Worm (Caenorhabditis elegans) whole organism, L2 larva: Measurements from ENCODE around the gene inx-5.
"Not testable (repeated sequence)": the region's sequence is repeated elsewhere in the genome, so short reads cannot be mapped to it uniquely, and the experiment has no call there.

Experiments used
- C34F6.9 ChIP-seq: fragments of 150-350 bp; optimal IDR thresholded peaks from 2 replicates; lab custom pipeline; 2014; ENCODE audit warnings: missing biosample characterization, missing genetic modification characterization
- R02D3.7 ChIP-seq: fragments of 150-350 bp; optimal IDR thresholded peaks from 2 replicates; lab custom pipeline; 2014; ENCODE audit warnings: missing biosample characterization, missing genetic modification characterization
- Y55F3AM.14 ChIP-seq: fragments of 200-800 bp; sonication (Bioruptor generic); optimal IDR thresholded peaks from 2 replicates; lab custom pipeline; 2018; ENCODE audit warnings: mild to moderate bottlenecking, missing genetic modification characterization, missing compliant biosample characterization
- ZK546.5 ChIP-seq: sonication (generic microtip); optimal IDR thresholded peaks from 2 replicates; lab custom pipeline; 2017; ENCODE audit warnings: missing biosample characterization, missing genetic modification characterization
- alr-1 ChIP-seq: fragments of 150-350 bp; optimal IDR thresholded peaks from 2 replicates; lab custom pipeline; 2014; ENCODE audit warnings: missing biosample characterization, missing genetic modification characterization
- aly-2 ChIP-seq: fragments of 150-350 bp; optimal IDR thresholded peaks from 2 replicates; lab custom pipeline; 2014; ENCODE audit warnings: missing biosample characterization, missing genetic modification characterization
- ama-1 ChIP-seq: fragments of 150-350 bp; optimal IDR thresholded peaks from 2 replicates; lab custom pipeline; 2018; ENCODE audit warnings: inconsistent platforms
- ceh-16 ChIP-seq: fragments of 150-350 bp; optimal IDR thresholded peaks from 2 replicates; lab custom pipeline; 2014; ENCODE audit warnings: missing biosample characterization, missing genetic modification characterization
- ceh-82 ChIP-seq: fragments of 150-350 bp; optimal IDR thresholded peaks from 2 replicates; lab custom pipeline; 2014; ENCODE audit warnings: missing biosample characterization, missing genetic modification characterization
- crh-2 ChIP-seq: sonication (generic microtip); optimal IDR thresholded peaks from 2 replicates; lab custom pipeline; 2017; ENCODE audit warnings: missing biosample characterization, missing genetic modification characterization
- dmd-4 ChIP-seq: sonication (generic microtip); optimal IDR thresholded peaks from 2 replicates; lab custom pipeline; 2017; ENCODE audit warnings: missing biosample characterization, missing genetic modification characterization
- egl-27 ChIP-seq: sonication (generic microtip); optimal IDR thresholded peaks from 3 replicates; lab custom pipeline; 2017; ENCODE audit warnings: missing biosample characterization, missing genetic modification reagents, missing genetic modification characterization
- elt-1 ChIP-seq: fragments of 150-350 bp; optimal IDR thresholded peaks from 2 replicates; lab custom pipeline; 2014; ENCODE audit warnings: missing biosample characterization, missing genetic modification characterization
- elt-3 ChIP-seq: sonication (generic microtip); optimal IDR thresholded peaks from 2 replicates; lab custom pipeline; 2017; ENCODE audit warnings: missing biosample characterization, missing genetic modification characterization
- fos-1 ChIP-seq: fragments of 150-350 bp; optimal IDR thresholded peaks from 2 replicates; lab custom pipeline; 2014; ENCODE audit warnings: missing biosample characterization, missing genetic modification characterization
- gmeb-1 ChIP-seq: fragments of 150-350 bp; optimal IDR thresholded peaks from 2 replicates; lab custom pipeline; 2014; ENCODE audit warnings: missing biosample characterization, missing genetic modification characterization
- lin-11 ChIP-seq: fragments of 150-350 bp; sonication (generic microtip); optimal IDR thresholded peaks from 2 replicates; lab custom pipeline; 2014; ENCODE audit warnings: missing biosample characterization, missing genetic modification characterization, inconsistent platforms, mixed read lengths
- lin-39 ChIP-seq: fragments of 150-350 bp; optimal IDR thresholded peaks from 2 replicates; lab custom pipeline; 2014; ENCODE audit warnings: missing biosample characterization, missing genetic modification reagents, missing genetic modification characterization
- lsy-2 ChIP-seq, 2 experiments: fragments of 150-350 bp in 1 of 2; sonication (generic microtip) in 1 of 2; optimal IDR thresholded peaks; 2 replicates each; lab custom pipeline; 2014 to 2017; ENCODE audit warnings: missing biosample characterization in 2 of 2, missing genetic modification characterization in 2 of 2
- nhr-10 ChIP-seq: sonication (generic microtip); optimal IDR thresholded peaks from 2 replicates; lab custom pipeline; 2017; ENCODE audit warnings: missing biosample characterization, missing genetic modification characterization
- nhr-129 ChIP-seq: fragments of 150-350 bp; optimal IDR thresholded peaks from 2 replicates; lab custom pipeline; 2014; ENCODE audit warnings: missing biosample characterization, missing genetic modification characterization
- nhr-21 ChIP-seq: fragments of 150-350 bp; optimal IDR thresholded peaks from 2 replicates; lab custom pipeline; 2014; ENCODE audit warnings: missing biosample characterization, missing genetic modification characterization
- nhr-23 ChIP-seq: fragments of 150-350 bp; optimal IDR thresholded peaks from 2 replicates; lab custom pipeline; 2014; ENCODE audit warnings: missing biosample characterization, missing genetic modification reagents, missing genetic modification characterization
- nhr-237 ChIP-seq: fragments of 150-350 bp; optimal IDR thresholded peaks from 2 replicates; lab custom pipeline; 2014; ENCODE audit warnings: missing biosample characterization, missing genetic modification characterization
- nhr-25 ChIP-seq: fragments of 150-350 bp; sonication (generic microtip); optimal IDR thresholded peaks from 3 replicates; lab custom pipeline; 2014; ENCODE audit warnings: missing biosample characterization, missing genetic modification characterization
- nhr-6 ChIP-seq: fragments of 150-350 bp; optimal IDR thresholded peaks from 2 replicates; lab custom pipeline; 2014; ENCODE audit warnings: missing biosample characterization, missing genetic modification characterization
- nhr-77 ChIP-seq: fragments of 150-350 bp; optimal IDR thresholded peaks from 2 replicates; lab custom pipeline; 2014; ENCODE audit warnings: missing biosample characterization, missing genetic modification characterization
- sem-4 ChIP-seq: fragments of 150-350 bp; optimal IDR thresholded peaks from 2 replicates; lab custom pipeline; 2014; ENCODE audit warnings: missing biosample characterization, missing genetic modification reagents, missing genetic modification characterization
- snpc-4 ChIP-seq: fragments of 150-350 bp; optimal IDR thresholded peaks from 2 replicates; lab custom pipeline; 2014; ENCODE audit warnings: missing biosample characterization, missing genetic modification characterization
- unc-39 ChIP-seq: fragments of 150-350 bp; optimal IDR thresholded peaks from 2 replicates; lab custom pipeline; 2014; ENCODE audit warnings: missing biosample characterization, missing genetic modification characterization
- unc-55 ChIP-seq: fragments of 150-350 bp; sonication (generic microtip); optimal IDR thresholded peaks from 3 replicates; lab custom pipeline; 2014; ENCODE audit warnings: missing biosample characterization, missing genetic modification reagents, missing genetic modification characterization
- unc-62 ChIP-seq: fragments of 150-350 bp; optimal IDR thresholded peaks from 2 replicates; lab custom pipeline; 2014; ENCODE audit warnings: missing biosample characterization, missing genetic modification reagents, missing genetic modification characterization
- zag-1 ChIP-seq: fragments of 150-350 bp; optimal IDR thresholded peaks from 2 replicates; lab custom pipeline; 2014; ENCODE audit warnings: missing biosample characterization, missing genetic modification characterization
- ztf-1 ChIP-seq: fragments of 200-800 bp; sonication (Bioruptor generic); conservative IDR thresholded peaks from 2 replicates; pipeline ENCODE4 v1.3.6; 2022; ENCODE audit warnings: missing genetic modification characterization, missing compliant biosample characterization
- ztf-11 ChIP-seq: sonication (generic microtip); optimal IDR thresholded peaks from 2 replicates; lab custom pipeline; 2017; ENCODE audit warnings: missing biosample characterization, missing genetic modification characterization
- ztf-4 ChIP-seq: fragments of 150-350 bp; optimal IDR thresholded peaks from 2 replicates; lab custom pipeline; 2014; ENCODE audit warnings: missing biosample characterization, missing genetic modification characterization

inx-5 gene

DNA sequence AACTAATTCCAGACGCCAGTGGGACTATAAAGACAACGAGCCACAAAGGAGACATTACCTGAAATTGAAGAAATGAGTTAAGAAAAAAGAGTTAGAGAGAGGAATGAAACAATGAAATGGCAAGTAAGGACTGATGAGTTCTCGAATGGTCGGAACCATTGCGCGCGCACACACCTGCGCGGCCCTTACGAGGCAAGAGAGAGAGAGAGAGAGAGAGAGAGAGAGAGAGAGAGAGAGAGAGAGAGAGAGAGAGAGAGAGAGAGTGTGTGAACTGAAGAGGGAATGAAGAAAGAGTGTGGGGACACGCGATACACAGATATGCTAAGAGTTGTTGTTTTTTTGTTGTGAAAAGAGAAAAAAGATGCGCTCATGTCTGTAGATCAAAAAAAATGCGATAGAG, 24.2 kb upstream of the inx-5 start, which contains the start of gene R09F10.8:
Gene R09F10.8, minus strand, starts transcription at position 58 of the 400 bp plus-strand sequence.
- no peak for TF ChIP-seq Y55F3AM.14 (GFP tag; lab: Kevin White, UChicago)
- no peak for TF ChIP-seq ceh-16 (tag; lab: Kevin White, UChicago)

DNA sequence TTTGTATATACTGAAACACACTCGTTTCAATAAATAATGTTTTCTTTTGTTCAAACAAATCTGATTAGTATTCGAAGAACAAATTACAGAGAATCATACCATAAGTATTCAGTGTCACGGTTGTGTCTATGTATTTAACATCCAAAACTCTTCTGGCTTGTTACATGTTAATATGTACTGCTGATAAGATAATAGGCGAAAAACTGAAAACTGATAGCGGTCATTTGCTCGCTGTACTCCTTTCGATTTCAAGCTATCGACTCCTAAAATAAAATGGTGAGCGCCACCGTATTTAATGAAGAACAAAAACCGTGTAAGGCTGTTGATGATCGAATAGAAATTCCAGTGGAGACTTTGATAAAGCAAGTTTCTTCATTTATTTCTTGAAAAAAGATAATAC, 21.2 kb upstream of the inx-5 start, which contains the start of gene R09F10.1:
Gene R09F10.1, plus strand, starts transcription at position 222 of the 400 bp plus-strand sequence.
- TF ChIP-seq fos-1 (tag; lab: Kevin White, UChicago) (peak; percentile 51), ceh-82 (no peak)

DNA sequence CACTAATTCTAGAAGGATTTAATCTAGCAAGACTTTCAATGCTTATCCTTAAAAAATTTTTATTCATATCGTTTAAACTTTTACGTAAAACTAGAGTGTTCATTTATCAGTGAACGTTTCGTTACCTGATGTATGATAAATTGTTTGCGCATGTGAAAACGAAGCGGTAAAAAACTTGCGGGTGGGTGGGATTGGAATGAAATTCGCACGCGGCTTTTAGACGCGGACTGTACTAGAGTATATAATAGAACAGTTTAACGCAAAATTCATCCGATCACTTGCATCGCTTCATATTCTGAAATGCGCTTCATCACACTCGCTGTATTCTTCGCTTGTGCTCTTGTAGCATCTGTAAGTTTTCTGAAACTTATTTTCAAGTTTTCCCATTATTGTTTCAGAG, 19.6 kb upstream of the inx-5 start, which contains the start of gene abu-9:
Gene abu-9, plus strand, starts transcription at position 301 of the 400 bp plus-strand sequence.
- not testable (repeated sequence) for TF ChIP-seq lin-39 (tag; lab: Kevin White, UChicago); ama-1 (lab: Kevin White, UChicago); snpc-4 (tag; lab: Kevin White, UChicago)
- TF ChIP-seq, all 48 proteins: peak for 0; not testable (repeated sequence) for 48

DNA sequence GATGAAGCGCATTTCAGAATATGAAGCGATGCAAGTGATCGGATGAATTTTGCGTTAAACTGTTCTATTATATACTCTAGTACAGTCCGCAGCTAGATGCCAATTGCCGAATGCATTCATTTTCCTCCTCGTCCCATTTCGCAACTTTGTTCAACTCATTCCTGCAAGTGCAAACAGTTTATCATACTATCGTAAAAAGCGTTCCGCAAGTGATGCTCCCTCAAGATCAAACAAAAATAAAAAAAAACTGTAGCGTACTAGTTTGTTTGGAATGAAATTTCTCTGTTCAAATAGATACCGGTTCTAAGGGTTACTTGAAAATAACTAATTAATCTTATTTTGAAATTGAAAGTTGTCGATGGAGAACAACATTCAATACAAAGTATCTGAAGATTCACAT, 18.7 kb upstream of the inx-5 start, which contains the start of gene pqn-57:
Gene pqn-57, minus strand, starts transcription at position 101 of the 400 bp plus-strand sequence.
- TF ChIP-seq sem-4 (tag; lab: Kevin White, UChicago) (no peak), ztf-4 (no peak), elt-3 (tag; lab: Kevin White, UChicago) (no peak), nhr-23 (tag; lab: Kevin White, UChicago) (no peak), Y55F3AM.14 (GFP tag; lab: Kevin White, UChicago) (no peak), nhr-10 (no peak), lin-39 (tag; lab: Kevin White, UChicago) (no peak), lin-11 (no peak), egl-27 (no peak), aly-2 (tag; lab: Kevin White, UChicago) (no peak), nhr-77 (tag; lab: Kevin White, UChicago) (no peak)
- TF ChIP-seq, all 48 proteins: peak for 0

DNA sequence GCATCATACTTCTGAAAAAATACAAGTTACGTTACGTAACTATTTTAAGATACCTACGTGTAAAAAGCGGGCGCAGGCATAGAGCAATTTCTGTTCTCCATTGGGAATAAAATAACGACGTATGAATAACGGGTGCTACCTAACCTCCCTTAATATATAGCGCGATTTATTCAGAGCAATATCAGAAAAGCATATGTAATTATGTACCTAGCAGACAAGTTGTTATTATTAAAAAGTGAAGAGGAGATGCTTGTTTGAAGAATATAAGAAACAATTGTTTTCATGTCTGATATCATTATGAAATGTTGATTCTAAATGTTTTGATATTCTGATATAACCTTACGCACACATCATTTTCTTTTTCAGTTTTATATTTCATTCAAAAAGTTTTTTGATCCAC, 16.8 kb upstream of the inx-5 start, which contains the start of gene srh-11:
Gene srh-11, minus strand, starts transcription at position 101 of the 400 bp plus-strand sequence.
- TF ChIP-seq unc-39 (tag; lab: Kevin White, UChicago) (no peak), crh-2 (tag; lab: Kevin White, UChicago) (no peak), nhr-129 (no peak), ZK546.5 (tag; lab: Kevin White, UChicago) (no peak), gmeb-1 (tag; lab: Kevin White, UChicago) (no peak), egl-27 (no peak), zag-1 (tag; lab: Kevin White, UChicago) (no peak), nhr-10 (no peak), ztf-11 (tag; lab: Kevin White, UChicago) (no peak), alr-1 (tag; lab: Kevin White, UChicago) (no peak)

DNA sequence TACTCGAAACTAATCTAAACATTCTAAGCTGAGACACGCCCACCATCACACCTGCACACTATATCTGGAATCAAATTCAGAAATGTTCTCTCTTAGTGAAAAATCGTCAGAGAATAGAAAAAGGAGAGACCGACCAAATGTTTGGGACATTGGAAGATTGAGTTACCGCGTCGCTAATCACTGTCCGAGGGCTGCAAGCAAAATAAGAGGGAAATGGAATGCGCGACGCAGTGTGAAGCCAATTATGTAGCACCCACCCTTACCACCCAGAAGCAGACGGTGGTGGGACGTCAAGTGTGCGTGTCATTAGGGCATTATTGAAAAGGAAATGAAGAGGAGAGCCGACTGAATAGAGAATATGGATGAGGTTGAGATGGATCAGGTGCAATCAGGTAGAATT, 9.4 kb upstream of the inx-5 start:
- TF ChIP-seq unc-62 (GFP tag; lab: Kevin White, UChicago) (no peak), C34F6.9 (tag; lab: Kevin White, UChicago) (no peak), nhr-237 (tag; lab: Kevin White, UChicago) (no peak), unc-55 (GFP tag; lab: Kevin White, UChicago) (no peak), R02D3.7 (no peak), ama-1 (lab: Kevin White, UChicago) (no peak), sem-4 (tag; lab: Kevin White, UChicago) (no peak), nhr-6 (tag; lab: Kevin White, UChicago) (no peak), ceh-82 (no peak), nhr-77 (tag; lab: Kevin White, UChicago) (no peak), nhr-25 (no peak), lsy-2 (tag; optimal IDR thresholded peaks at IDR 0.05; lab: Kevin White, UChicago) (no peak), elt-3 (tag; lab: Kevin White, UChicago) (no peak), lin-11 (no peak), elt-1 (tag; lab: Kevin White, UChicago) (no peak), nhr-21 (no peak), ztf-1 (GFP tag; lab: Robert Waterston, UW) (no peak), dmd-4 (tag; lab: Kevin White, UChicago) (no peak), zag-1 (tag; lab: Kevin White, UChicago) (no peak)
